Worm (Caenorhabditis elegans) whole organism, L1 larva: ENCODE measurements around the gene F35C8.5.

ENCODE experiments used
- alr-1 ChIP-seq: fragments of 200-800 bp; sonication (Bioruptor generic); optimal IDR thresholded peaks from 2 replicates; lab custom pipeline; 2018; ENCODE audit warnings: borderline replicate concordance, mild to moderate bottlenecking, missing genetic modification characterization, missing compliant biosample characterization
- blmp-1 ChIP-seq: fragments of 150-350 bp; optimal IDR thresholded peaks from 2 replicates; lab custom pipeline; 2014; ENCODE audit warnings: missing biosample characterization, missing genetic modification characterization
- efl-1 ChIP-seq, 4 experiments: fragments of 150-350 bp; optimal IDR thresholded peaks in 3 of 4; peaks in 1 of 4; 1 replicate in 1 of 4; 2 replicates in 3 of 4; lab custom pipeline; 2014; ENCODE audit warnings: missing biosample characterization in 2 of 4, missing genetic modification characterization in 2 of 4, missing genetic modification reagents in 2 of 4
- elt-3 ChIP-seq, 6 experiments: fragments of 150-350 bp in 1 of 6; sonication (generic microtip); optimal IDR thresholded peaks; 2 replicates each; lab custom pipeline; 2017 to 2018; ENCODE audit warnings: missing biosample characterization in 6 of 6, missing genetic modification characterization in 6 of 6, inconsistent platforms in 1 of 6
- mep-1 ChIP-seq: fragments of 150-350 bp; optimal IDR thresholded peaks from 2 replicates; lab custom pipeline; 2014; ENCODE audit warnings: missing biosample characterization, missing genetic modification characterization
- nhr-11 ChIP-seq: fragments of 150-350 bp; optimal IDR thresholded peaks from 2 replicates; lab custom pipeline; 2014; ENCODE audit warnings: missing biosample characterization, missing genetic modification characterization
- pqm-1 ChIP-seq: sonication (generic microtip); optimal IDR thresholded peaks from 3 replicates; lab custom pipeline; 2017; ENCODE audit warnings: missing biosample characterization, missing genetic modification characterization
- sox-4 ChIP-seq: sonication (generic microtip); optimal IDR thresholded peaks from 2 replicates; lab custom pipeline; 2016; ENCODE audit warnings: missing genetic modification characterization, missing compliant biosample characterization
- swsn-7 ChIP-seq: sonication (generic microtip); optimal IDR thresholded peaks from 2 replicates; lab custom pipeline; 2016; ENCODE audit warnings: missing genetic modification characterization, missing compliant biosample characterization
- unc-62 ChIP-seq: fragments of 150-350 bp; optimal IDR thresholded peaks from 2 replicates; lab custom pipeline; 2014; ENCODE audit warnings: missing biosample characterization, missing genetic modification reagents, missing genetic modification characterization
- zag-1 ChIP-seq: fragments of 150-350 bp; optimal IDR thresholded peaks from 2 replicates; lab custom pipeline; 2014; ENCODE audit warnings: missing biosample characterization, missing genetic modification characterization

DNA sequence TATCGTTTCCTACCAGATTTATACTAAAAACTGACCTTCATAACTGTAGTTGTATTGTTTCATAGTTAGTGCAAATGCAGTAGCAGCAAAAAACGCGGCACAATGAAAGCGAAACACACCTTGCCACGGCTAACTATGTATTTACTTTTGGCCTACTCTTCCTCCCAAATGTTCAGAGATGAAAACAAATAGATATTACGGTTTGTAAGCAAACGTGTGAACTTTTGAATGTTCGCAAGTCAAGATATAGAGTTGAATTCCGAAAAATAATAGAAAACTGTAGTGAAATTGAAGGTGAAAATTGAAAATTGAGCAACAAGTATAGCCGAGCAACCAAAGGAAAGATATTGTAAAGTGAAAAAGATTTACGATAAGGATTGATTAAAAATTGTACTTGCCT lies 1.4 kb upstream of the F35C8.5 start, which contains the start of gene chtl-1:
- TF ChIP-seq nhr-11 (tag; lab: Kevin White, UChicago) = no peak
- TF ChIP-seq blmp-1 (tag; lab: Kevin White, UChicago) = no peak
- TF ChIP-seq elt-3 (tag; optimal IDR thresholded peaks at IDR 0.05; lab: Kevin White, UChicago) = no peak
- TF ChIP-seq sox-4 (tag; lab: Kevin White, UChicago) = no peak
- TF ChIP-seq efl-1 (optimal IDR thresholded peaks at IDR 0.05; lab: Kevin White, UChicago) = no peak
- no peak for TF ChIP-seq efl-1 (GFP tag; optimal IDR thresholded peaks at IDR 0.05 in 1 of 2; lab: Kevin White, UChicago)
- no peak for TF ChIP-seq alr-1 (tag; lab: Kevin White, UChicago)
- TF ChIP-seq zag-1 (tag; lab: Kevin White, UChicago) = no peak
- TF ChIP-seq unc-62 (GFP tag; lab: Kevin White, UChicago) = no peak
- TF ChIP-seq mep-1 (tag; lab: Kevin White, UChicago) = no peak
- no peak for TF ChIP-seq swsn-7 (tag; lab: Kevin White, UChicago)
- no peak for TF ChIP-seq pqm-1 (tag; lab: Kevin White, UChicago)
